Worm (Caenorhabditis elegans): ENCODE measurements around the gene sdn-1.

ce11 chrX:10630059-10630791 lies 37.1 kb upstream of the sdn-1 start:
- no peak for TF ChIP-seq ztf-29 (GFP tag; IDR thresholded peaks at IDR 0.05)
- no peak for TF ChIP-seq med-1 (GFP tag; optimal IDR thresholded peaks at IDR 0.05; ENCODE audit: insufficient read depth)
- TF ChIP-seq ref-1 (GFP tag; conservative IDR thresholded peaks at IDR 0.05): no peak
- TF ChIP-seq klf-2 (GFP tag; conservative IDR thresholded peaks at IDR 0.05): no peak
- no peak for TF ChIP-seq cog-1 (tag; optimal IDR thresholded peaks at IDR 0.05)
- no peak for TF ChIP-seq ztf-23 (GFP tag; IDR thresholded peaks at IDR 0.05)

Data from whole organism, midembryonic.